Worm (Caenorhabditis elegans) whole organism, young adult: ENCODE results near the gene ufd-2.

Experiments used
- B0336.3 ChIP-seq: fragments of 200-800 bp; sonication (Bioruptor generic); IDR thresholded peaks from 2 replicates; pipeline ENCODE4 v1.3.6; 2022; ENCODE audit warnings: missing genetic modification characterization, missing compliant biosample characterization
- F33H1.4 ChIP-seq: fragments of 200-800 bp; sonication (Bioruptor generic); IDR thresholded peaks from 2 replicates; pipeline ENCODE4 v1.3.6; 2022; ENCODE audit warnings: missing genetic modification reagents, missing genetic modification characterization, missing compliant biosample characterization
- F49E8.2 ChIP-seq: sonication (generic microtip); optimal IDR thresholded peaks from 3 replicates; lab custom pipeline; 2017; ENCODE audit warnings: missing genetic modification characterization, mild to moderate bottlenecking, missing compliant biosample characterization, antibody characterized with exemption, moderate library complexity; ENCODE audit not compliant: insufficient read depth
- F57C9.4 ChIP-seq: sonication (generic microtip); optimal IDR thresholded peaks from 2 replicates; lab custom pipeline; 2017; ENCODE audit warnings: mild to moderate bottlenecking, missing genetic modification characterization, missing compliant biosample characterization
- K12H6.12 ChIP-seq: fragments of 200-800 bp; sonication (Bioruptor generic); optimal IDR thresholded peaks from 2 replicates; lab custom pipeline; 2018; ENCODE audit warnings: mild to moderate bottlenecking, missing genetic modification characterization, missing compliant biosample characterization
- T07F8.4 ChIP-seq: sonication (generic microtip); optimal IDR thresholded peaks from 2 replicates; lab custom pipeline; 2016; ENCODE audit warnings: mild to moderate bottlenecking, missing genetic modification characterization, moderate library complexity, missing compliant biosample characterization
- Y53F4B.3 ChIP-seq: fragments of 200-800 bp; sonication (Bioruptor generic); IDR thresholded peaks from 2 replicates; pipeline ENCODE4 v1.3.6; 2022; ENCODE audit warnings: missing genetic modification reagents, missing genetic modification characterization, missing compliant biosample characterization
- Y53G8AR.9 ChIP-seq: fragments of 200-800 bp; sonication (Bioruptor generic); conservative IDR thresholded peaks from 2 replicates; pipeline ENCODE4 v1.3.6; 2022; ENCODE audit warnings: missing genetic modification reagents, missing genetic modification characterization, missing compliant biosample characterization
- Y56A3A.18 ChIP-seq: fragments of 200-800 bp; sonication (Bioruptor generic); IDR thresholded peaks from 2 replicates; pipeline ENCODE4 v1.3.6; 2022; ENCODE audit warnings: missing genetic modification reagents, missing genetic modification characterization, missing compliant biosample characterization
- Y67H2A.10 ChIP-seq: fragments of 200-800 bp; sonication (Bioruptor generic); conservative IDR thresholded peaks from 2 replicates; pipeline ENCODE4 v1.3.6; 2022; ENCODE audit warnings: missing genetic modification reagents, missing genetic modification characterization, missing compliant biosample characterization
- Y79H2A.3 ChIP-seq: fragments of 200-800 bp; sonication (Bioruptor generic); conservative IDR thresholded peaks from 2 replicates; pipeline ENCODE4 v1.3.6; 2022; ENCODE audit warnings: missing genetic modification reagents, missing genetic modification characterization, missing compliant biosample characterization
- akir-1 ChIP-seq: fragments of 200-800 bp; sonication (Bioruptor generic); optimal IDR thresholded peaks from 2 replicates; lab custom pipeline; 2018; ENCODE audit warnings: mild to moderate bottlenecking, missing genetic modification characterization, moderate library complexity, missing compliant biosample characterization
- aptf-3 ChIP-seq: fragments of 200-800 bp; sonication (Bioruptor generic); IDR thresholded peaks from 2 replicates; pipeline ENCODE4 v1.3.6; 2022; ENCODE audit warnings: missing genetic modification characterization, missing compliant biosample characterization
- atf-7 ChIP-seq: sonication (generic microtip); optimal IDR thresholded peaks from 2 replicates; lab custom pipeline; 2017; ENCODE audit warnings: mild to moderate bottlenecking, missing genetic modification characterization, missing compliant biosample characterization
- attf-6 ChIP-seq: fragments of 200-800 bp; sonication (Bioruptor generic); IDR thresholded peaks from 2 replicates; pipeline ENCODE4 v1.3.6; 2022; ENCODE audit warnings: missing genetic modification reagents, missing genetic modification characterization, missing compliant biosample characterization
- bed-1 ChIP-seq: fragments of 200-800 bp; sonication (Bioruptor generic); IDR thresholded peaks from 2 replicates; pipeline ENCODE4 v1.3.6; 2022; ENCODE audit warnings: missing genetic modification reagents, missing genetic modification characterization, missing compliant biosample characterization
- cebp-2 ChIP-seq: fragments of 200-800 bp; sonication (Bioruptor generic); IDR thresholded peaks from 2 replicates; pipeline ENCODE4 v1.3.6; 2022; ENCODE audit warnings: missing genetic modification characterization, missing compliant biosample characterization
- ceh-79 ChIP-seq: sonication (generic microtip); optimal IDR thresholded peaks from 2 replicates; lab custom pipeline; 2017; ENCODE audit warnings: mild to moderate bottlenecking, missing genetic modification characterization, missing compliant biosample characterization
- dpl-1 ChIP-seq: fragments of 150-350 bp; optimal IDR thresholded peaks from 2 replicates; lab custom pipeline; 2014; ENCODE audit warnings: missing biosample characterization, missing genetic modification reagents, missing genetic modification characterization
- egl-44 ChIP-seq: fragments of 200-800 bp; sonication (Bioruptor generic); IDR thresholded peaks from 2 replicates; pipeline ENCODE4 v1.3.6; 2022; ENCODE audit warnings: missing genetic modification reagents, missing genetic modification characterization, missing compliant biosample characterization
- ekl-4 ChIP-seq: fragments of 200-800 bp; sonication (Bioruptor generic); IDR thresholded peaks from 2 replicates; pipeline ENCODE4 v1.3.6; 2022; ENCODE audit warnings: missing genetic modification reagents, missing genetic modification characterization, missing compliant biosample characterization
- ets-4 ChIP-seq: fragments of 200-800 bp; sonication (Bioruptor generic); optimal IDR thresholded peaks from 2 replicates; lab custom pipeline; 2018; ENCODE audit warnings: mild to moderate bottlenecking, missing genetic modification characterization, missing compliant biosample characterization
- him-1 ChIP-seq: sonication (generic microtip); optimal IDR thresholded peaks from 2 replicates; lab custom pipeline; 2016; ENCODE audit warnings: missing genotype, missing genetic modification reagents, missing genetic modification characterization, missing compliant biosample characterization
- hrde-1 ChIP-seq: sonication (generic microtip); optimal IDR thresholded peaks from 2 replicates; lab custom pipeline; 2016; ENCODE audit warnings: missing genetic modification characterization, mild to moderate bottlenecking, missing compliant biosample characterization, moderate library complexity, missing genotype, missing genetic modification reagents, borderline replicate concordance
- lin-26 ChIP-seq: fragments of 200-800 bp; sonication (Bioruptor generic); IDR thresholded peaks from 2 replicates; pipeline ENCODE4 v1.3.6; 2022; ENCODE audit warnings: missing genetic modification reagents, missing genetic modification characterization, missing compliant biosample characterization
- lin-40 ChIP-seq: sonication (generic microtip); optimal IDR thresholded peaks from 2 replicates; lab custom pipeline; 2016; ENCODE audit warnings: missing genetic modification characterization, mild to moderate bottlenecking, missing compliant biosample characterization, missing genotype, missing genetic modification reagents
- lin-54 ChIP-seq: fragments of 200-800 bp; sonication (Bioruptor generic); optimal IDR thresholded peaks from 2 replicates; lab custom pipeline; 2018; ENCODE audit warnings: mild to moderate bottlenecking, missing genetic modification characterization, missing compliant biosample characterization
- lsl-1 ChIP-seq: fragments of 200-800 bp; sonication (Bioruptor generic); optimal IDR thresholded peaks from 2 replicates; lab custom pipeline; 2018; ENCODE audit warnings: mild to moderate bottlenecking, missing genetic modification characterization, moderate library complexity, missing compliant biosample characterization
- lsy-27 ChIP-seq: sonication (generic microtip); optimal IDR thresholded peaks from 2 replicates; lab custom pipeline; 2017; ENCODE audit warnings: missing genetic modification characterization, mild to moderate bottlenecking, missing compliant biosample characterization, antibody characterized with exemption, missing genotype, borderline replicate concordance; ENCODE audit not compliant: insufficient read depth
- madf-10 ChIP-seq: sonication (generic microtip); optimal IDR thresholded peaks from 2 replicates; lab custom pipeline; 2016; ENCODE audit warnings: mild to moderate bottlenecking, missing genetic modification characterization, missing compliant biosample characterization
- mel-28 ChIP-seq: sonication (generic microtip); optimal IDR thresholded peaks from 2 replicates; lab custom pipeline; 2016; ENCODE audit warnings: borderline replicate concordance, mild to moderate bottlenecking, missing genetic modification characterization, missing compliant biosample characterization
- nfya-2 ChIP-seq: fragments of 200-800 bp; sonication (Bioruptor generic); IDR thresholded peaks from 2 replicates; pipeline ENCODE4 v1.3.6; 2022; ENCODE audit warnings: missing genetic modification reagents, missing genetic modification characterization, missing compliant biosample characterization
- nfyb-1 ChIP-seq: fragments of 200-800 bp; sonication (Bioruptor generic); IDR thresholded peaks from 2 replicates; pipeline ENCODE4 v1.3.6; 2022; ENCODE audit warnings: missing genetic modification reagents, missing genetic modification characterization, missing compliant biosample characterization
- nhr-27 ChIP-seq: fragments of 200-800 bp; sonication (Bioruptor generic); optimal IDR thresholded peaks from 2 replicates; lab custom pipeline; 2018; ENCODE audit warnings: mild to moderate bottlenecking, missing genetic modification characterization, moderate library complexity, missing compliant biosample characterization
- nhr-90 ChIP-seq: sonication (generic microtip); optimal IDR thresholded peaks from 2 replicates; lab custom pipeline; 2016; ENCODE audit warnings: missing genotype, mild to moderate bottlenecking, missing genetic modification characterization, missing compliant biosample characterization
- pha-4 ChIP-seq: fragments of 150-350 bp; sonication (generic microtip); optimal IDR thresholded peaks from 2 replicates; lab custom pipeline; 2014; ENCODE audit warnings: missing biosample characterization, missing genetic modification reagents, missing genetic modification characterization
- rcor-1 ChIP-seq: fragments of 200-800 bp; sonication (Bioruptor generic); IDR thresholded peaks from 2 replicates; pipeline ENCODE4 v1.3.6; 2022; ENCODE audit warnings: missing genetic modification reagents, missing genetic modification characterization, missing compliant biosample characterization
- sea-2 ChIP-seq: fragments of 200-800 bp; sonication (Bioruptor generic); IDR thresholded peaks from 2 replicates; pipeline ENCODE4 v1.3.6; 2022; ENCODE audit warnings: missing genetic modification characterization, missing compliant biosample characterization
- snpc-1.1 ChIP-seq: sonication (generic microtip); optimal IDR thresholded peaks from 2 replicates; lab custom pipeline; 2017; ENCODE audit warnings: missing genetic modification characterization, mild to moderate bottlenecking, missing compliant biosample characterization, antibody characterized with exemption, moderate library complexity, missing genotype, missing genetic modification reagents; ENCODE audit not compliant: insufficient read depth
- snpc-4 ChIP-seq, 5 experiments: fragments of 150-350 bp in 1 of 5; sonication (generic microtip) in 4 of 5; optimal IDR thresholded peaks; 2 replicates each; lab custom pipeline; 2014 to 2018; ENCODE audit warnings: missing genetic modification characterization in 5 of 5, missing biosample characterization in 3 of 5, antibody characterized with exemption in 2 of 5, mild to moderate bottlenecking in 2 of 5, missing compliant biosample characterization in 2 of 5, missing genotype in 2 of 5, moderate library complexity in 2 of 5, missing genetic modification reagents in 1 of 5
- tbp1 ChIP-seq: fragments of 200-800 bp; sonication (Bioruptor generic); optimal IDR thresholded peaks from 2 replicates; lab custom pipeline; 2018; ENCODE audit warnings: mild to moderate bottlenecking, missing genetic modification characterization, missing compliant biosample characterization
- tlf-1 ChIP-seq: fragments of 200-800 bp; sonication (Bioruptor generic); optimal IDR thresholded peaks from 2 replicates; lab custom pipeline; 2018; ENCODE audit warnings: mild to moderate bottlenecking, missing genetic modification characterization, missing compliant biosample characterization
- unc-130 ChIP-seq: sonication (generic microtip); optimal IDR thresholded peaks from 2 replicates; lab custom pipeline; 2016; ENCODE audit warnings: missing genetic modification reagents, missing genetic modification characterization, missing compliant biosample characterization
- unc-62 ChIP-seq: fragments of 150-350 bp; optimal IDR thresholded peaks from 2 replicates; lab custom pipeline; 2014; ENCODE audit warnings: missing biosample characterization, missing genetic modification reagents, missing genetic modification characterization
- xnd-1 ChIP-seq: sonication (generic microtip); optimal IDR thresholded peaks from 2 replicates; lab custom pipeline; 2016; ENCODE audit warnings: missing genotype, missing genetic modification reagents, missing genetic modification characterization, missing compliant biosample characterization
- ztf-26 ChIP-seq: sonication (generic microtip); optimal IDR thresholded peaks from 2 replicates; lab custom pipeline; 2017; ENCODE audit warnings: missing genetic modification characterization, missing compliant biosample characterization
- ztf-28 ChIP-seq: fragments of 200-800 bp; sonication (Bioruptor generic); IDR thresholded peaks from 2 replicates; pipeline ENCODE4 v1.3.6; 2022; ENCODE audit warnings: missing genetic modification reagents, missing genetic modification characterization, missing compliant biosample characterization
- ztf-3 ChIP-seq: fragments of 200-800 bp; sonication (Bioruptor generic); optimal IDR thresholded peaks from 2 replicates; lab custom pipeline; 2018; ENCODE audit warnings: mild to moderate bottlenecking, missing genetic modification characterization, missing compliant biosample characterization

Gene ufd-2

DNA sequence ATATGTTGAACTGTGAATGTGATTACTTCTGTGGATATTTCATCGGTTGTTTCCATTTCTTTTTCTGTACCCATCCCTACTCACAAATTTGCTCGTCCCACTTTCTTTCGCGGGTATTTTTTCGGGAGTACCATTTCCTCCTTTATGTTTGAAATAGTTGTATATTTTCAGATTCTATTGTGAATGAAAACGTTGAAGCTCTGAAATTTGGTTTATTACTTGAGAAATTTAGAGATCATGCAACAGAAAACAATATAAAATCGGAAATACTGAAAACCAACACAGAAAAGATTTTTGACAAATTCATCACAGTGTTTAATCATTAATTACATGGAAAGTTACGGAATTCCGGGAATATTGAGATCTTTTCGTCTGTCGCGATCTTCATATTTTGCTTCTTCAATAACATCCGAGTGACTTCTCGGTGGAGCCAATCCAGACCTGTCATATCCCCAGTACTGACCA, 41.9 kb upstream of the ufd-2 start (continued):
- TF ChIP-seq nhr-27 (no peak), tlf-1 (GFP tag; lab: Kevin White, UChicago) (peak; percentile 67), snpc-1.1 (tag; lab: Kevin White, UChicago) (no peak), lin-26 (peak; percentile 33; the same call in 1 of the 2 replicates), ets-4 (no peak), Y79H2A.3 (peak; percentile 84), ceh-79 (tag; lab: Kevin White, UChicago) (peak; percentile 50), unc-130 (GFP tag; lab: Kevin White, UChicago) (no peak), cebp-2 (GFP tag; lab: Robert Waterston, UW) (no peak), atf-7 (tag; lab: Kevin White, UChicago) (peak; percentile 45), bed-1 (GFP tag; lab: Robert Waterston, UW) (no peak), F57C9.4 (tag; lab: Kevin White, UChicago) (no peak), F33H1.4 (GFP tag; lab: Robert Waterston, UW) (no peak), Y56A3A.18 (GFP tag; lab: Robert Waterston, UW) (peak; percentile 14; the same call in 1 of the 2 replicates), him-1 (tag; lab: Kevin White, UChicago) (no peak), ztf-26 (peak; percentile 55), K12H6.12 (tag; lab: Kevin White, UChicago) (no peak), ztf-3 (GFP tag; lab: Kevin White, UChicago) (peak; percentile 5), egl-44 (GFP tag; lab: Robert Waterston, UW) (no peak), ekl-4 (GFP tag; lab: Robert Waterston, UW) (no peak; the same call in 1 of the 2 replicates), nhr-90 (tag; lab: Kevin White, UChicago) (no peak), akir-1 (no peak), madf-10 (tag; lab: Kevin White, UChicago) (no peak), hrde-1 (tag; lab: Kevin White, UChicago) (no peak), mel-28 (tag; lab: Kevin White, UChicago) (no peak), sea-2 (GFP tag; lab: Robert Waterston, UW) (no peak), Y67H2A.10 (GFP tag; lab: Robert Waterston, UW) (no peak), attf-6 (GFP tag; lab: Robert Waterston, UW) (peak; percentile 56; the same call in 1 of the 2 replicates), snpc-4 (GFP tag; optimal IDR thresholded peaks at IDR 0.05; lab: Kevin White, UChicago) (no peak), snpc-4 (tag; optimal IDR thresholded peaks at IDR 0.05; lab: Kevin White, UChicago) (no peak), aptf-3 (no peak), ztf-28 (no peak), pha-4 (no peak), xnd-1 (tag; lab: Kevin White, UChicago) (no peak), Y53G8AR.9 (GFP tag; lab: Robert Waterston, UW) (peak; percentile 44; the same call in 1 of the 2 replicates), lin-40 (tag; lab: Kevin White, UChicago) (no peak), T07F8.4 (tag; lab: Kevin White, UChicago) (no peak), lsl-1 (GFP tag; lab: Kevin White, UChicago) (peak; percentile 23), tbp1 (GFP tag; lab: Kevin White, UChicago) (peak; percentile 12), F49E8.2 (peak; percentile 31), unc-62 (GFP tag; lab: Kevin White, UChicago) (no peak), dpl-1 (GFP tag; lab: Kevin White, UChicago) (no peak), rcor-1 (GFP tag; lab: Robert Waterston, UW) (peak; percentile 43; the same call in 1 of the 2 replicates), nfya-2 (GFP tag; lab: Robert Waterston, UW) (no peak), Y53F4B.3 (GFP tag; lab: Robert Waterston, UW) (no peak), lsy-27 (tag; lab: Kevin White, UChicago) (no peak), nfyb-1 (GFP tag; lab: Robert Waterston, UW) (peak; percentile 71), lin-54 (GFP tag; lab: Kevin White, UChicago) (no peak), B0336.3 (peak; percentile 84)
